Fruit fly (Drosophila melanogaster) whole organism, embryonic: ENCODE results near the gene KdelR.

Experiments used
- CG10147 ChIP-seq: fragments of 200-800 bp; sonication (Bioruptor generic); optimal IDR thresholded peaks from 2 replicates; lab custom pipeline; 2019; ENCODE audit warnings: missing biosample characterization, mild to moderate bottlenecking, missing genetic modification characterization, moderate library complexity
- CG10543 ChIP-seq: fragments of 200-800 bp; sonication (Bioruptor generic); optimal IDR thresholded peaks from 3 replicates; lab custom pipeline; 2017; ENCODE audit warnings: missing biosample characterization, mild to moderate bottlenecking, missing genetic modification characterization, moderate library complexity
- CG11723 ChIP-seq: fragments of 200-800 bp; sonication (Bioruptor generic); optimal IDR thresholded peaks from 2 replicates; lab custom pipeline; 2017; ENCODE audit warnings: missing biosample characterization, mild to moderate bottlenecking, missing genetic modification characterization
- CG1233 ChIP-seq: fragments of 200-800 bp; sonication (Bioruptor generic); optimal IDR thresholded peaks from 4 replicates; lab custom pipeline; 2018; ENCODE audit warnings: missing biosample characterization, mild to moderate bottlenecking, missing genetic modification characterization
- CG13123 ChIP-seq: fragments of 200-800 bp; sonication (Bioruptor generic); optimal IDR thresholded peaks from 2 replicates; lab custom pipeline; 2016; ENCODE audit warnings: missing biosample characterization, missing genetic modification characterization
- CG15073 ChIP-seq: fragments of 200-800 bp; sonication (Bioruptor generic); optimal IDR thresholded peaks from 2 replicates; lab custom pipeline; 2016; ENCODE audit warnings: missing biosample characterization, missing genetic modification characterization
- CG16813 ChIP-seq: fragments of 200-800 bp; sonication (Bioruptor generic); IDR thresholded peaks from 3 replicates; pipeline ENCODE4 v1.3.6; 2022; ENCODE audit warnings: missing biosample characterization, missing genetic modification characterization; ENCODE audit not compliant: partially characterized antibody
- CG17359 ChIP-seq: fragments of 200-800 bp; sonication (Bioruptor generic); optimal IDR thresholded peaks from 3 replicates; lab custom pipeline; 2018; ENCODE audit warnings: missing biosample characterization, mild to moderate bottlenecking, missing genetic modification characterization, moderate library complexity
- CG4617 ChIP-seq: fragments of 200-800 bp; sonication (Bioruptor generic); optimal IDR thresholded peaks from 3 replicates; lab custom pipeline; 2016; ENCODE audit warnings: missing biosample characterization, missing genetic modification characterization, borderline replicate concordance
- CG4707 ChIP-seq: fragments of 200-800 bp; sonication (Bioruptor generic); optimal IDR thresholded peaks from 2 replicates; lab custom pipeline; 2018; ENCODE audit warnings: missing biosample characterization, mild to moderate bottlenecking, missing genetic modification characterization, moderate library complexity
- CG4854 ChIP-seq: fragments of 200-800 bp; sonication (Bioruptor generic); optimal IDR thresholded peaks from 2 replicates; lab custom pipeline; 2016; ENCODE audit warnings: missing biosample characterization, missing genetic modification characterization, inconsistent platforms
- CG7963 ChIP-seq: fragments of 200-800 bp; sonication (Bioruptor generic); IDR thresholded peaks from 3 replicates; pipeline ENCODE4 v1.3.6; 2022; ENCODE audit warnings: missing biosample characterization, missing genetic modification characterization; ENCODE audit not compliant: partially characterized antibody
- Doc2 ChIP-seq: fragments of 200-800 bp; sonication (Bioruptor generic); IDR thresholded peaks from 2 replicates; pipeline ENCODE4 v1.3.6; 2022; ENCODE audit warnings: missing biosample characterization, missing genetic modification characterization
- Dref ChIP-seq: fragments of 200-800 bp; sonication (Bioruptor generic); IDR thresholded peaks from 2 replicates; pipeline ENCODE4 v1.3.6; 2022; ENCODE audit warnings: missing biosample characterization, missing genetic modification characterization
- Drgx ChIP-seq: fragments of 200-800 bp; sonication (Bioruptor generic); IDR thresholded peaks from 2 replicates; pipeline ENCODE4 v1.3.6; 2022; ENCODE audit warnings: missing biosample characterization, missing genetic modification characterization
- HLHmδ ChIP-seq: fragments of 200-800 bp; sonication (Bioruptor generic); optimal IDR thresholded peaks from 2 replicates; lab custom pipeline; 2018; ENCODE audit warnings: missing biosample characterization, mild to moderate bottlenecking, missing genetic modification characterization, moderate library complexity
- Hsf ChIP-seq: fragments of 200-800 bp; sonication (Bioruptor generic); optimal IDR thresholded peaks from 3 replicates; lab custom pipeline; 2016; ENCODE audit warnings: missing biosample characterization, missing genetic modification characterization
- MESR4 ChIP-seq: fragments of 200-800 bp; sonication (Bioruptor generic); optimal IDR thresholded peaks from 2 replicates; lab custom pipeline; 2018; ENCODE audit warnings: missing biosample characterization, mild to moderate bottlenecking, missing genetic modification characterization, moderate library complexity
- Mad ChIP-seq: fragments of 200-800 bp; sonication (Bioruptor generic); optimal IDR thresholded peaks from 2 replicates; lab custom pipeline; 2016; ENCODE audit warnings: missing biosample characterization, missing genetic modification characterization
- Med ChIP-seq: fragments of 200-800 bp; sonication (Bioruptor generic); peaks from one replicate; lab custom pipeline; 2016; ENCODE audit warnings: missing biosample characterization, missing genetic modification characterization, mild to moderate bottlenecking, inconsistent platforms, moderate library complexity
- Meics ChIP-seq: fragments of 200-800 bp; sonication (Bioruptor generic); optimal IDR thresholded peaks from 2 replicates; lab custom pipeline; 2017; ENCODE audit warnings: missing biosample characterization, mild to moderate bottlenecking, missing genetic modification characterization
- Mes4 ChIP-seq: fragments of 200-800 bp; sonication (Bioruptor generic); optimal IDR thresholded peaks from 2 replicates; lab custom pipeline; 2016; ENCODE audit warnings: missing biosample characterization, missing genetic modification characterization
- NC2β ChIP-seq: fragments of 200-800 bp; sonication (Bioruptor generic); optimal IDR thresholded peaks from 2 replicates; lab custom pipeline; 2016; ENCODE audit warnings: missing biosample characterization, missing genetic modification characterization
- Ssrp ChIP-seq: fragments of 200-800 bp; sonication (Bioruptor generic); optimal IDR thresholded peaks from 2 replicates; lab custom pipeline; 2018; ENCODE audit warnings: missing biosample characterization, mild to moderate bottlenecking, missing genetic modification characterization, moderate library complexity
- Trl ChIP-seq, 3 experiments: fragments of >200 bp in 2 of 3; fragments of 200-800 bp in 1 of 3; sonication (Bioruptor generic) in 1 of 3; optimal IDR thresholded peaks; 2 replicates in 1 of 3; 3 replicates in 2 of 3; lab custom pipeline; 2016 to 2017; ENCODE audit warnings: missing biosample characterization in 1 of 3, missing genetic modification characterization in 1 of 3
- bbx ChIP-seq: fragments of 200-800 bp; sonication (Bioruptor generic); IDR thresholded peaks from 2 replicates; pipeline ENCODE4 v1.3.6; 2022; ENCODE audit warnings: missing biosample characterization, missing genetic modification characterization; ENCODE audit not compliant: partially characterized antibody
- cato ChIP-seq: fragments of 200-800 bp; sonication (Bioruptor generic); optimal IDR thresholded peaks from 2 replicates; lab custom pipeline; 2016; ENCODE audit warnings: missing biosample characterization, missing genetic modification characterization, borderline replicate concordance
- cwo ChIP-seq: fragments of 200-800 bp; sonication (Bioruptor generic); optimal IDR thresholded peaks from 3 replicates; lab custom pipeline; 2017; ENCODE audit warnings: missing biosample characterization, missing genetic modification characterization, mild to moderate bottlenecking, moderate library complexity, missing genetic modification reagents
- da ChIP-seq: fragments of 200-800 bp; sonication (Bioruptor generic); optimal IDR thresholded peaks from 2 replicates; lab custom pipeline; 2016; ENCODE audit warnings: missing biosample characterization, missing genetic modification characterization
- dysf ChIP-seq: fragments of 200-800 bp; sonication (Bioruptor generic); IDR thresholded peaks from 3 replicates; pipeline ENCODE4 v1.3.6; 2022; ENCODE audit warnings: missing biosample characterization, missing genetic modification characterization
- eve ChIP-seq, 2 experiments: fragments of >200 bp; optimal IDR thresholded peaks; 2 replicates each; lab custom pipeline; 2017; ENCODE audit warnings: missing biosample characterization in 2 of 2, missing genetic modification characterization in 2 of 2
- fd96Cb ChIP-seq: fragments of 200-800 bp; sonication (Bioruptor generic); optimal IDR thresholded peaks from 2 replicates; lab custom pipeline; 2018; ENCODE audit warnings: missing biosample characterization, mild to moderate bottlenecking, missing genetic modification characterization, moderate library complexity
- gem ChIP-seq: fragments of 200-800 bp; sonication (Bioruptor generic); optimal IDR thresholded peaks from 2 replicates; lab custom pipeline; 2019; ENCODE audit warnings: missing biosample characterization, mild to moderate bottlenecking, missing genetic modification characterization, moderate library complexity
- kni ChIP-seq: fragments of 200-800 bp; sonication (Bioruptor generic); optimal IDR thresholded peaks from 3 replicates; lab custom pipeline; 2017; ENCODE audit warnings: mild to moderate bottlenecking, missing biosample characterization, missing genetic modification reagents, missing genetic modification characterization
- lola ChIP-seq, 3 experiments: fragments of >200 bp in 2 of 3; fragments of 200-800 bp in 1 of 3; sonication (Bioruptor generic) in 1 of 3; optimal IDR thresholded peaks; 2 replicates each; lab custom pipeline; 2017 to 2019; ENCODE audit warnings: missing biosample characterization in 3 of 3, missing genetic modification characterization in 3 of 3, mild to moderate bottlenecking in 1 of 3, moderate library complexity in 1 of 3
- mld ChIP-seq: fragments of 200-800 bp; sonication (Bioruptor generic); IDR thresholded peaks from 3 replicates; pipeline ENCODE4 v1.3.6; 2022; ENCODE audit warnings: missing biosample characterization, missing genetic modification characterization; ENCODE audit not compliant: partially characterized antibody
- nerfin-2 ChIP-seq: fragments of 200-800 bp; sonication (Bioruptor generic); IDR thresholded peaks from 2 replicates; pipeline ENCODE4 v1.3.6; 2022; ENCODE audit warnings: missing biosample characterization, missing genetic modification characterization; ENCODE audit not compliant: partially characterized antibody
- pho ChIP-seq: fragments of 200-800 bp; sonication (Bioruptor generic); optimal IDR thresholded peaks from 2 replicates; lab custom pipeline; 2016; ENCODE audit warnings: missing biosample characterization, missing genetic modification characterization
- psq ChIP-seq: fragments of 200-800 bp; sonication (Bioruptor generic); optimal IDR thresholded peaks from 2 replicates; lab custom pipeline; 2017; ENCODE audit warnings: missing biosample characterization, missing genetic modification characterization
- ranshi ChIP-seq: fragments of 200-800 bp; sonication (Bioruptor generic); IDR thresholded peaks from 2 replicates; pipeline ENCODE4 v1.3.6; 2022; ENCODE audit warnings: missing biosample characterization, missing genetic modification characterization
- repo ChIP-seq: fragments of 200-800 bp; sonication (Bioruptor generic); optimal IDR thresholded peaks from 2 replicates; lab custom pipeline; 2016; ENCODE audit warnings: missing biosample characterization, missing genetic modification characterization
- sc ChIP-seq, 3 experiments: fragments of >200 bp in 2 of 3; fragments of 200-800 bp in 1 of 3; sonication (Bioruptor generic) in 1 of 3; optimal IDR thresholded peaks; 2 replicates in 2 of 3; 3 replicates in 1 of 3; lab custom pipeline; 2017; ENCODE audit warnings: mild to moderate bottlenecking in 1 of 3, missing biosample characterization in 1 of 3, missing genetic modification characterization in 1 of 3, missing genetic modification reagents in 1 of 3
- sima ChIP-seq: fragments of 200-800 bp; sonication (Bioruptor generic); optimal IDR thresholded peaks from 2 replicates; lab custom pipeline; 2016; ENCODE audit warnings: missing biosample characterization, missing genetic modification characterization
- tin ChIP-seq: fragments of 200-800 bp; sonication (Bioruptor generic); optimal IDR thresholded peaks from 3 replicates; lab custom pipeline; 2016; ENCODE audit warnings: missing biosample characterization, missing genetic modification characterization
- tio ChIP-seq: fragments of 200-800 bp; sonication (Bioruptor generic); optimal IDR thresholded peaks from 2 replicates; lab custom pipeline; 2017; ENCODE audit warnings: missing biosample characterization, missing genetic modification characterization, inconsistent platforms
- tll ChIP-seq, 2 experiments: fragments of 200-800 bp in 1 of 2; fragments of >200 bp in 1 of 2; sonication (Bioruptor generic) in 1 of 2; optimal IDR thresholded peaks; 2 replicates each; lab custom pipeline; 2017 to 2019; ENCODE audit warnings: missing biosample characterization in 2 of 2, missing genetic modification characterization in 2 of 2, mild to moderate bottlenecking in 1 of 2, moderate library complexity in 1 of 2
- wdn ChIP-seq: fragments of 200-800 bp; sonication (Bioruptor generic); IDR thresholded peaks from 2 replicates; pipeline ENCODE4 v1.3.6; 2022; ENCODE audit warnings: missing biosample characterization, missing genetic modification characterization

KdelR gene

dm6 chr2L:10386208-10386805 lies 40.4 kb upstream of the KdelR start, which contains the start of the genes Cdk1 and mRpS7 (continued):
- peak; percentile 66 for TF ChIP-seq tin (GFP tag; lab: Kevin White, UChicago)
- TF ChIP-seq cato = peak; percentile 63
- peak; percentile 66 for TF ChIP-seq CG1233 (GFP tag; lab: Kevin White, UChicago)
- no peak for TF ChIP-seq bbx (GFP tag; lab: Robert Waterston, UW)
- TF ChIP-seq CG4617 (GFP tag; lab: Kevin White, UChicago) = peak; percentile 23
- TF ChIP-seq wdn (GFP tag; lab: Robert Waterston, UW) = no peak
- peak in 1 of 2 experiments; percentile 9 for TF ChIP-seq tll (GFP tag; optimal IDR thresholded peaks at IDR 0.05; lab: Kevin White, UChicago)
- peak; percentile 90 for TF ChIP-seq gem (tag; lab: Kevin White, UChicago)
- peak; percentile 62 for TF ChIP-seq MESR4 (GFP tag; lab: Kevin White, UChicago)
- TF ChIP-seq cwo (GFP tag; lab: Kevin White, UChicago) = peak; percentile 44
- TF ChIP-seq lola (GFP tag; optimal IDR thresholded peaks at IDR 0.05; lab: Kevin White, UChicago) = peak in 1 of 3 experiments; percentile 72
- peak; percentile 46 for TF ChIP-seq CG13123
- TF ChIP-seq Ssrp = peak; percentile 75
- TF ChIP-seq sc (optimal IDR thresholded peaks at IDR 0.05; lab: Kevin White, UChicago) = no peak
- peak; percentile 36 for TF ChIP-seq sc (GFP tag; optimal IDR thresholded peaks at IDR 0.05; lab: Kevin White, UChicago)
- peak; percentile 31 for TF ChIP-seq NC2β (GFP tag; lab: Kevin White, UChicago)
- peak; percentile 66 for TF ChIP-seq CG10147
- no peak for TF ChIP-seq repo (GFP tag; lab: Kevin White, UChicago)
- peak; percentile 63 for TF ChIP-seq pho (GFP tag; lab: Kevin White, UChicago)
- no peak for TF ChIP-seq psq (GFP tag; lab: Kevin White, UChicago)
- TF ChIP-seq Drgx (GFP tag; lab: Robert Waterston, UW) = peak; percentile 53; the same call in 1 of the 2 replicates
- TF ChIP-seq CG4707 = peak; percentile 12
- peak; percentile 34 for TF ChIP-seq da (GFP tag; lab: Kevin White, UChicago)
- no peak for TF ChIP-seq CG7963 (GFP tag; lab: Robert Waterston, UW)
- TF ChIP-seq CG10543 (GFP tag; lab: Kevin White, UChicago) = peak; percentile 7
- peak; percentile 40 for TF ChIP-seq Mad
- TF ChIP-seq kni (GFP tag; lab: Kevin White, UChicago) = no peak
- peak; percentile 40 for TF ChIP-seq CG4854 (GFP tag; lab: Kevin White, UChicago)
- TF ChIP-seq nerfin-2 (GFP tag; lab: Robert Waterston, UW) = no peak
- TF ChIP-seq fd96Cb = peak; percentile 77
- TF ChIP-seq Trl (optimal IDR thresholded peaks at IDR 0.05; lab: Kevin White, UChicago) = no peak
- TF ChIP-seq Trl (GFP tag; optimal IDR thresholded peaks at IDR 0.05; lab: Kevin White, UChicago) = peak; percentile 54
- TF ChIP-seq CG17359 (tag; lab: Kevin White, UChicago) = peak; percentile 66
- TF ChIP-seq Mes4 (GFP tag; lab: Kevin White, UChicago) = peak; percentile 47
- peak; percentile 86 for TF ChIP-seq Med (GFP tag; lab: Kevin White, UChicago)
- no peak for TF ChIP-seq CG15073
- no peak for TF ChIP-seq Doc2 (GFP tag; lab: Robert Waterston, UW)
- TF ChIP-seq sima = no peak
- TF ChIP-seq eve (GFP tag; optimal IDR thresholded peaks at IDR 0.05; lab: Kevin White, UChicago) = peak in 1 of 2 experiments; percentile 41
- no peak for TF ChIP-seq CG16813 (GFP tag; lab: Robert Waterston, UW)
- TF ChIP-seq HLHmδ (GFP tag; lab: Kevin White, UChicago) = no peak
- TF ChIP-seq mld = no peak
- TF ChIP-seq Dref (GFP tag; lab: Robert Waterston, UW) = no peak
- peak; percentile 74 for TF ChIP-seq tio (GFP tag; lab: Kevin White, UChicago)
- peak; percentile 77; the same call in 2 of the 3 replicates for TF ChIP-seq dysf (GFP tag; lab: Robert Waterston, UW)
- peak; percentile 79 for TF ChIP-seq Meics
- peak; percentile 79 for TF ChIP-seq Hsf (GFP tag; lab: Kevin White, UChicago)
- TF ChIP-seq ranshi (GFP tag; lab: Robert Waterston, UW) = 0 out of 2 replicates have a peak, but pooled peaks have one; percentile 68
- TF ChIP-seq CG11723 (GFP tag; lab: Kevin White, UChicago) = peak; percentile 86
